Worm (Caenorhabditis elegans): Measurements from ENCODE around the gene T25B9.5.

- TF ChIP-seq unc-39 (tag; optimal IDR thresholded peaks at IDR 0.05) (no peak), R02D3.7 (tag; optimal IDR thresholded peaks at IDR 0.05) (no peak), aly-2 (tag; optimal IDR thresholded peaks at IDR 0.05) (no peak), nhr-77 (tag; optimal IDR thresholded peaks at IDR 0.05) (no peak), lsy-2 (tag; optimal IDR thresholded peaks at IDR 0.05) (no peak), ama-1 (optimal IDR thresholded peaks at IDR 0.05) (no peak), F37D6.2 (tag; optimal IDR thresholded peaks at IDR 0.05) (no peak), lir-3 (tag; optimal IDR thresholded peaks at IDR 0.05) (no peak)
These were observed 13.6 kb upstream of the T25B9.5 start, which contains the start of gene T25B9.8 for ce11 chrIV:10768146-10768636.

Data from whole organism, L4 larva.